Worm (Caenorhabditis elegans) whole organism, young adult: ENCODE data around the gene C28C12.1.

Experiments used
- D2030.7 ChIP-seq: fragments of 200-800 bp; sonication (Bioruptor generic); IDR thresholded peaks from 2 replicates; pipeline ENCODE4 v1.3.6; 2022; ENCODE audit warnings: missing genetic modification reagents, missing genetic modification characterization, missing compliant biosample characterization
- F23B12.7 ChIP-seq: sonication (generic microtip); optimal IDR thresholded peaks from 2 replicates; lab custom pipeline; 2017; ENCODE audit warnings: missing genetic modification characterization, mild to moderate bottlenecking, missing compliant biosample characterization, antibody characterized with exemption, moderate library complexity; ENCODE audit not compliant: insufficient read depth
- ets-4 ChIP-seq: fragments of 200-800 bp; sonication (Bioruptor generic); optimal IDR thresholded peaks from 2 replicates; lab custom pipeline; 2018; ENCODE audit warnings: mild to moderate bottlenecking, missing genetic modification characterization, missing compliant biosample characterization
- fkh-3 ChIP-seq: sonication (generic microtip); optimal IDR thresholded peaks from 2 replicates; lab custom pipeline; 2016; ENCODE audit warnings: mild to moderate bottlenecking, missing genetic modification characterization, missing compliant biosample characterization
- unc-62 ChIP-seq: fragments of 150-350 bp; optimal IDR thresholded peaks from 2 replicates; lab custom pipeline; 2014; ENCODE audit warnings: missing biosample characterization, missing genetic modification reagents, missing genetic modification characterization

DNA sequence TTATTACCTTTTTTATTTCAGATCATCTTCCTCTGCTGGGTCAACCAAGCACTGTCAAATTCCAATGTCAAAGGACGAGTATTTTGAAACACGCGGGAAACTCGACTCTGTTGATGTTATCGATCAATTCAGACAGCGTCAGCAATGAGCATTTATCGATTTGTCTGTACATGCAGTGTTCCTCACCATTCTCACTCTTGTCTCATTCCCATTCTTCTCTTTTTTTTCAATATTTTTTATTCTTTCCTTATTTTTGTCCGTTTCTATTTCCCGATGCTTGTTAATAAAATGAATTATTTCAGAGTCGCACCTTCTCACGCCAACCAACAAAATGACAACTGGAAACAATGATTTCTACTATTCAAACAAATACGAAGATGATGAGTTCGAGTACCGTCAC is 12.1 kb downstream of the C28C12.1 start, which contains the start of gene cks-1:
- TF ChIP-seq unc-62 (GFP tag; lab: Kevin White, UChicago) (no peak), fkh-3 (tag; lab: Kevin White, UChicago) (no peak), ets-4 (GFP tag; lab: Kevin White, UChicago) (no peak), D2030.7 (GFP tag; lab: Robert Waterston, UW) (no peak), F23B12.7 (no peak)
